Worm (Caenorhabditis elegans): ENCODE data around the gene nlp-53.

The nlp-53 gene

ce11 chrX:13639577-13639976 lies 20.9 kb downstream of the nlp-53 start, which contains the start of gene twk-20:
Gene twk-20 (plus strand): TSS chrX:13639877.
- no peak for TF ChIP-seq him-1 (tag; optimal IDR thresholded peaks at IDR 0.05)
- TF ChIP-seq dao-5 (tag; optimal IDR thresholded peaks at IDR 0.05): no peak
- TF ChIP-seq W03F9.2 (tag; optimal IDR thresholded peaks at IDR 0.05): no peak

DNA sequence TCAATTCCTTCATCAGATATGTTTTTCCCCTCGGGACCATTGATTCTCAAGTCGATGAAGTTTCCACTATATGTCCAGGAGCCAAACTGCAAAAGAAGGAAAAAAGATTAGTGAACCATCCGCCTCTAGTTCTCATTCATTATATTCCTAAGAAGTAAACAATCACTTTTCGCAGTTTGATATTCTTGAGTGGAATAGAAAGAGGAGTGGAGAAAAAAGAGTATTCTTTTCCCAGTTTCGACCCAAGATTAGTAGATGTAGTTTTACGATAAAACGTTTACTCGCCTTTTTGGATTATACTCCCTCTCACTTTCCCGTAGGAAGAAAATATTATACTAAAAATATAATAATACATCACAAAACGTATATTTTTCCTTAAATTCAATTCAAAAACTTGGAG lies 26.2 kb downstream of the nlp-53 start:
- TF ChIP-seq W03F9.2 (tag; optimal IDR thresholded peaks at IDR 0.05) (no peak), dao-5 (tag; optimal IDR thresholded peaks at IDR 0.05) (no peak), him-1 (tag; optimal IDR thresholded peaks at IDR 0.05) (no peak)

DNA sequence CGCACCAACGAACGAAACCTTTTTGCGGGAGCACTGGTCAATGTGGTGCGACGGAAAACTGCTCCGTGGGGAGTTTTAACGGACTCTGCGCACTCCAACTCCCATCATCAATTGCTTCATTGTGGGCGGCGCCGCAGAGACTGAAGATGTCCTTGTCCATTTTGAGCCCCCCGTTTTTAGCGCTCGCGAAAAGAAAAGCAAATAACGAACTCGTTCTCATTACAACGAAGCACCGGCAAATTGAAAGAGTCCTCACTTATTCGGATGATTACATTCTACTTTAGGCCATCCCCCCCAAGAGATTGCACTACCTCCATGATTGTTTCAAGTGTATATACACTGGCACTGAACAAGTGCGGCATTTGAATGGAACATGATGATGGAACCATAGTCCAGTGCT lies 28.1 kb downstream of the nlp-53 start, which contains the start of gene acr-9:
Gene acr-9, minus strand, starts transcription at position 101 of the 400 bp plus-strand sequence.
- TF ChIP-seq him-1 (tag; optimal IDR thresholded peaks at IDR 0.05): no peak
- TF ChIP-seq W03F9.2 (tag; optimal IDR thresholded peaks at IDR 0.05): no peak
- no peak for TF ChIP-seq dao-5 (tag; optimal IDR thresholded peaks at IDR 0.05)

DNA sequence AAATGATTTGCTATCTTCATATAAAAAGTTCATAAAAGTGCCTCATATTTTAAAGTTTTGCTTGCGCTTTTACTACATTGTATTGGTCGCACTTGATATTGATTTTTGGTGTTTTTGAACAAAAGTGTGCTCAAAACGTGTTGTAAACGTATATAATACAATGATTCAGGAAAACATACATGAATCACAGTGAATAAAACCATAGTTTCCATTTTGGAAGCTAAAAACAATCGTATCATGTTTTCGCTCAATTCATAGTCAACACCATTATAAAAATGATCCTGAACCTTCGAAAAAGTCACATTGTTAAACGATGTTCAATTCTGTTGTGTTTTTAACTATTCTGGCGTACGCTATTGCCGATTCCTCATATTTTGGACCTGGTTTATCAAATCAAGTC lies 28.6 kb downstream of the nlp-53 start, which contains the start of gene C40C9.3:
Gene C40C9.3, plus strand, starts transcription at position 301 of the 400 bp plus-strand sequence.
- TF ChIP-seq him-1 (tag; optimal IDR thresholded peaks at IDR 0.05) (no peak), dao-5 (tag; optimal IDR thresholded peaks at IDR 0.05) (no peak), W03F9.2 (tag; optimal IDR thresholded peaks at IDR 0.05) (no peak)

DNA sequence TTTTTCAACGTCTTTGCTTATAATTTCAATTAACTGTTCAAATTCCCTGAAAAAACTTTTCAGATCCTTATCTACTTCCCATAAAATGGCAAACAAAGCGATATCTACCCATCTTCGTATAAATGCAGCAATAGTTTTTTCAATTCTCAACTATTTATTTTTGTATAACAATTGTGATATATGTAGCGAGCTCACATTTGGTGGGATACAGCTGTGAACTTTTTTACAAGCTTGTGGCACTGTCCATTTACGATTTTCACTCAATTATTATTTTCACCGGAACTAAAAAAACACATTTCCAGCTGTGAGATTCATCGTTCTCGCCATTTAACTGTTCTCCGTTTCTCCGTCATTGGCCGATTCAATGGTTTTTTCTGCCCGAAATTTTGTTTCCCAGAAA lies 32.1 kb downstream of the nlp-53 start, which contains the start of gene C40C9.4:
Gene C40C9.4, plus strand, starts transcription at position 301 of the 400 bp plus-strand sequence.
- TF ChIP-seq him-1 (tag; optimal IDR thresholded peaks at IDR 0.05): no peak
- TF ChIP-seq dao-5 (tag; optimal IDR thresholded peaks at IDR 0.05): no peak
- TF ChIP-seq W03F9.2 (tag; optimal IDR thresholded peaks at IDR 0.05): no peak

ce11 chrX:13653573-13653972 lies 34.9 kb downstream of the nlp-53 start:
- TF ChIP-seq him-1 (tag; optimal IDR thresholded peaks at IDR 0.05) (no peak), W03F9.2 (tag; optimal IDR thresholded peaks at IDR 0.05) (peak; percentile 1), dao-5 (tag; optimal IDR thresholded peaks at IDR 0.05) (peak; percentile 22)

- TF ChIP-seq him-1 (tag; optimal IDR thresholded peaks at IDR 0.05) (no peak), dao-5 (tag; optimal IDR thresholded peaks at IDR 0.05) (no peak), W03F9.2 (tag; optimal IDR thresholded peaks at IDR 0.05) (no peak)
These were observed 35.6 kb downstream of the nlp-53 start for ce11 chrX:13654276-13654675.

DNA sequence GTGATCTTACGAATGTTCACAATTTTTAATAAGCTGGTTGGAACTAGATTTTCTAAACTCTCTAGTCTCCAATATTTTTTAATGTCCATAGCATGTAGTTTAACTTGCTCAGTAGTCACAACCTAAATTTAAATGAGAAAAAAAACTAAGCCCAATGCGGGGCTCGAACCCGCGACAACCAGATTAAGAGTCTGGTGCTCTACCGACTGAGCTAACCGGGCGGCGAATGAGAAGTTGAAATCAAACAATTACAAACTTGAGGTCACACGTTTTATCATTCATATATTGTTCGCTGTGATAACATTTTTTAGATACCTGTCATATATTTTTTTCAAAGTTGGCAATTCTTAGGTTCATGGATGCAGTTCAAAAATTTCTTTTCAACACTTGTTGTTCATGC lies 37.1 kb downstream of the nlp-53 start:
- TF ChIP-seq him-1 (tag; optimal IDR thresholded peaks at IDR 0.05) (no peak), W03F9.2 (tag; optimal IDR thresholded peaks at IDR 0.05) (no peak), dao-5 (tag; optimal IDR thresholded peaks at IDR 0.05) (no peak)

ce11 chrX:13660206-13660605 lies 41.5 kb downstream of the nlp-53 start, which contains the start of gene C04A11.1:
Gene C04A11.1 (plus strand): TSS chrX:13660506.
- TF ChIP-seq dao-5 (tag; optimal IDR thresholded peaks at IDR 0.05) (no peak), W03F9.2 (tag; optimal IDR thresholded peaks at IDR 0.05) (no peak), him-1 (tag; optimal IDR thresholded peaks at IDR 0.05) (no peak)

ce11 chrX:13663641-13664633 lies 45.3 kb downstream of the nlp-53 start, which contains the start of gene C04A11.5:
Gene C04A11.5 (plus strand): TSS chrX:13664583.
- TF ChIP-seq him-1 (tag; optimal IDR thresholded peaks at IDR 0.05) (no peak), dao-5 (tag; optimal IDR thresholded peaks at IDR 0.05) (no peak), W03F9.2 (tag; optimal IDR thresholded peaks at IDR 0.05) (no peak)

ce11 chrX:13665447-13665846 lies 46.8 kb downstream of the nlp-53 start:
- TF ChIP-seq him-1 (tag; optimal IDR thresholded peaks at IDR 0.05): peak; percentile 91
- peak; percentile 96 for TF ChIP-seq dao-5 (tag; optimal IDR thresholded peaks at IDR 0.05)
- peak; percentile 42 for TF ChIP-seq W03F9.2 (tag; optimal IDR thresholded peaks at IDR 0.05)

ce11 chrX:13666864-13667263 lies 48.2 kb downstream of the nlp-53 start:
- TF ChIP-seq him-1 (tag; optimal IDR thresholded peaks at IDR 0.05) (no peak), W03F9.2 (tag; optimal IDR thresholded peaks at IDR 0.05) (no peak), dao-5 (tag; optimal IDR thresholded peaks at IDR 0.05) (no peak)

- no peak for TF ChIP-seq dao-5 (tag; optimal IDR thresholded peaks at IDR 0.05)
These were observed 50.1 kb downstream of the nlp-53 start, which contains the start of gene C04A11.2 for ce11 chrX:13668728-13669127. Gene C04A11.2 (minus strand): TSS chrX:13668828.

Data from whole organism, L4/young adult.